Worm (Caenorhabditis elegans): ENCODE data around the gene ceh-81.
A peak's percentile ranks its signal among the peaks of the same experiment; 100 is the strongest.

ceh-81 gene

ce11 chrII:1700518-1701091 lies 29.6 kb upstream of the ceh-81 start:
- peak; percentile 59 for TF ChIP-seq B0261.1 (tag; optimal IDR thresholded peaks at IDR 0.05)
- TF ChIP-seq tbp1 (GFP tag; optimal IDR thresholded peaks at IDR 0.05) = peak; percentile 76
- peak; percentile 32 for TF ChIP-seq rpc-1 (optimal IDR thresholded peaks at IDR 0.05)
- TF ChIP-seq rpc-1 (tag; optimal IDR thresholded peaks at IDR 0.05) = peak; percentile 66
- TF ChIP-seq lin-26 (GFP tag; IDR thresholded peaks at IDR 0.05) = peak; percentile 61; the same call in 1 of the 2 replicates

ce11 chrII:1703363-1703762 lies 26.8 kb upstream of the ceh-81 start, which contains the start of gene fbxb-47:
TSS of gene fbxb-47 (minus strand) at chrII:1703463.
- TF ChIP-seq K11D2.4 (GFP tag; IDR thresholded peaks at IDR 0.05) = no peak
- no peak for TF ChIP-seq egl-44 (GFP tag; IDR thresholded peaks at IDR 0.05)
- no peak for TF ChIP-seq ztf-3 (GFP tag; optimal IDR thresholded peaks at IDR 0.05)
- TF ChIP-seq ztf-22 (GFP tag; optimal IDR thresholded peaks at IDR 0.05) = no peak

- TF ChIP-seq nhr-179 (tag; optimal IDR thresholded peaks at IDR 0.05) (no peak), zim-3 (tag; optimal IDR thresholded peaks at IDR 0.05) (no peak), T26A5.8 (tag; optimal IDR thresholded peaks at IDR 0.05) (no peak), F57A8.1 (GFP tag; optimal IDR thresholded peaks at IDR 0.05) (no peak), die-1 (tag; optimal IDR thresholded peaks at IDR 0.05) (no peak), ekl-4 (GFP tag; IDR thresholded peaks at IDR 0.05) (no peak), nfya-2 (GFP tag; IDR thresholded peaks at IDR 0.05) (no peak), efl-1 (GFP tag; optimal IDR thresholded peaks at IDR 0.05) (no peak), aptf-3 (GFP tag; IDR thresholded peaks at IDR 0.05) (no peak), ceh-27 (GFP tag; optimal IDR thresholded peaks at IDR 0.05) (no peak), D2030.7 (GFP tag; IDR thresholded peaks at IDR 0.05) (no peak)
Observed at ce11 chrII:1706385-1706784, 23.8 kb upstream of the ceh-81 start, which contains the start of gene sdz-18. TSS of gene sdz-18 (minus strand) at chrII:1706485.

ce11 chrII:1709959-1710358 lies 20.2 kb upstream of the ceh-81 start, which contains the start of gene fbxa-184:
TSS of gene fbxa-184 (plus strand) at chrII:1710259.
- no peak for TF ChIP-seq madf-8 (GFP tag; conservative IDR thresholded peaks at IDR 0.05)
- peak; percentile 81 for TF ChIP-seq aptf-2 (GFP tag; conservative IDR thresholded peaks at IDR 0.05)
- TF ChIP-seq lir-1 (GFP tag; conservative IDR thresholded peaks at IDR 0.05) = no peak
- TF ChIP-seq B0261.1 (tag; optimal IDR thresholded peaks at IDR 0.05) = no peak
- TF ChIP-seq snpc-1.3 (tag; optimal IDR thresholded peaks at IDR 0.05; ENCODE audit: insufficient read depth) = no peak

ce11 chrII:1712938-1713337 lies 17.3 kb upstream of the ceh-81 start, which contains the start of gene btb-7:
TSS of gene btb-7 (plus strand) at chrII:1713238.
- TF ChIP-seq efl-1 (GFP tag; optimal IDR thresholded peaks at IDR 0.05) (peak; percentile 47), lin-35 (GFP tag; optimal IDR thresholded peaks at IDR 0.05) (no peak)

- TF ChIP-seq bed-1 (GFP tag; IDR thresholded peaks at IDR 0.05) = 0 out of 2 replicates have a peak, but pooled peaks have one; percentile 47
- no peak for TF ChIP-seq mxl-1 (tag; optimal IDR thresholded peaks at IDR 0.05)
- TF ChIP-seq aptf-2 (GFP tag; conservative IDR thresholded peaks at IDR 0.05) = peak; percentile 97
- TF ChIP-seq chd-7 (tag; optimal IDR thresholded peaks at IDR 0.05) = no peak
- TF ChIP-seq aptf-3 (GFP tag; IDR thresholded peaks at IDR 0.05) = peak; percentile 87; the same call in 1 of the 2 replicates
Observed at ce11 chrII:1714772-1715353, 15.3 kb upstream of the ceh-81 start, which contains the start of gene btb-6. TSS of gene btb-6 (plus strand) at chrII:1715303.
